Fruit fly (Drosophila melanogaster) whole organism, embryonic: ENCODE data around the gene ND-SGDH.
A peak's percentile ranks its signal among the peaks of the same experiment; 100 is the strongest.

ENCODE experiments used
- Blimp-1 ChIP-seq: fragments of 200-800 bp; sonication (Bioruptor generic); optimal IDR thresholded peaks from 3 replicates; lab custom pipeline; 2018; ENCODE audit warnings: missing biosample characterization, missing genetic modification characterization, mild to moderate bottlenecking, moderate library complexity, missing genetic modification reagents
- CG1024 ChIP-seq: fragments of 200-800 bp; sonication (Bioruptor generic); IDR thresholded peaks from 2 replicates; pipeline ENCODE4 v1.3.6; 2022; ENCODE audit warnings: missing biosample characterization, missing genetic modification characterization
- CG10267 ChIP-seq: fragments of 200-800 bp; sonication (Bioruptor generic); optimal IDR thresholded peaks from 2 replicates; lab custom pipeline; 2018; ENCODE audit warnings: missing biosample characterization, mild to moderate bottlenecking, missing genetic modification characterization, moderate library complexity
- CG10274 ChIP-seq: fragments of 200-800 bp; sonication (Bioruptor generic); optimal IDR thresholded peaks from 3 replicates; lab custom pipeline; 2017; ENCODE audit warnings: missing biosample characterization, mild to moderate bottlenecking, missing genetic modification characterization
- CG10979 ChIP-seq: fragments of 200-800 bp; sonication (Bioruptor generic); optimal IDR thresholded peaks from 2 replicates; lab custom pipeline; 2018; ENCODE audit warnings: missing biosample characterization, mild to moderate bottlenecking, missing genetic modification characterization, moderate library complexity
- CG11696 ChIP-seq: fragments of 200-800 bp; sonication (Bioruptor generic); IDR thresholded peaks from 2 replicates; pipeline ENCODE4 v1.3.6; 2022; ENCODE audit warnings: missing biosample characterization, missing genetic modification characterization
- CG12769 ChIP-seq: fragments of 200-800 bp; sonication (Bioruptor generic); optimal IDR thresholded peaks from 2 replicates; lab custom pipeline; 2019; ENCODE audit warnings: missing biosample characterization, mild to moderate bottlenecking, missing genetic modification characterization, moderate library complexity
- CG13424 ChIP-seq: fragments of 200-800 bp; sonication (Bioruptor generic); optimal IDR thresholded peaks from 2 replicates; lab custom pipeline; 2019; ENCODE audit warnings: missing biosample characterization, mild to moderate bottlenecking, missing genetic modification characterization, moderate library complexity
- CG15011 ChIP-seq: fragments of 200-800 bp; sonication (Bioruptor generic); optimal IDR thresholded peaks from 3 replicates; lab custom pipeline; 2018; ENCODE audit warnings: missing biosample characterization, mild to moderate bottlenecking, missing genetic modification characterization
- CG15696 ChIP-seq: fragments of 200-800 bp; sonication (Bioruptor generic); optimal IDR thresholded peaks from 2 replicates; lab custom pipeline; 2019; ENCODE audit warnings: missing biosample characterization, mild to moderate bottlenecking, missing genetic modification characterization, moderate library complexity
- CG17359 ChIP-seq: fragments of 200-800 bp; sonication (Bioruptor generic); optimal IDR thresholded peaks from 3 replicates; lab custom pipeline; 2018; ENCODE audit warnings: missing biosample characterization, mild to moderate bottlenecking, missing genetic modification characterization, moderate library complexity
- CG17829 ChIP-seq: fragments of 200-800 bp; optimal IDR thresholded peaks from 2 replicates; lab custom pipeline; 2019; ENCODE audit warnings: missing biosample characterization, mild to moderate bottlenecking, missing genetic modification characterization, moderate library complexity
- CG2199 ChIP-seq: fragments of 200-800 bp; sonication (Bioruptor generic); IDR thresholded peaks from 3 replicates; pipeline ENCODE4 v1.3.6; 2022; ENCODE audit warnings: missing biosample characterization, missing genetic modification characterization
- CG2202 ChIP-seq: fragments of 200-800 bp; sonication (Bioruptor generic); optimal IDR thresholded peaks from 2 replicates; lab custom pipeline; 2018; ENCODE audit warnings: missing biosample characterization, mild to moderate bottlenecking, missing genetic modification characterization
- CG2678 ChIP-seq: fragments of 200-800 bp; sonication (Bioruptor generic); optimal IDR thresholded peaks from 3 replicates; lab custom pipeline; 2019; ENCODE audit warnings: missing biosample characterization, mild to moderate bottlenecking, missing genetic modification characterization, moderate library complexity
- CG2712 ChIP-seq: fragments of 200-800 bp; optimal IDR thresholded peaks from 3 replicates; lab custom pipeline; 2019; ENCODE audit warnings: missing biosample characterization, mild to moderate bottlenecking, missing genetic modification characterization, moderate library complexity
- CG34422 ChIP-seq: fragments of 200-800 bp; sonication (Bioruptor generic); IDR thresholded peaks from 3 replicates; pipeline ENCODE4 v1.3.6; 2022; ENCODE audit warnings: missing biosample characterization, missing genetic modification characterization
- CG5953 ChIP-seq: fragments of 200-800 bp; sonication (Bioruptor generic); IDR thresholded peaks from 2 replicates; pipeline ENCODE4 v1.3.6; 2022; ENCODE audit warnings: missing biosample characterization, missing genetic modification characterization
- CG7745 ChIP-seq: fragments of 200-800 bp; sonication (Bioruptor generic); optimal IDR thresholded peaks from 2 replicates; lab custom pipeline; 2018; ENCODE audit warnings: missing biosample characterization, mild to moderate bottlenecking, missing genetic modification characterization, moderate library complexity
- CoRest ChIP-seq: fragments of 200-800 bp; sonication (Bioruptor generic); optimal IDR thresholded peaks from 3 replicates; lab custom pipeline; 2018; ENCODE audit warnings: missing biosample characterization, mild to moderate bottlenecking, missing genetic modification characterization, moderate library complexity
- HLHmδ ChIP-seq: fragments of 200-800 bp; sonication (Bioruptor generic); optimal IDR thresholded peaks from 2 replicates; lab custom pipeline; 2018; ENCODE audit warnings: missing biosample characterization, mild to moderate bottlenecking, missing genetic modification characterization, moderate library complexity
- Hey ChIP-seq: fragments of 200-800 bp; sonication (Bioruptor generic); optimal IDR thresholded peaks from 3 replicates; lab custom pipeline; 2018; ENCODE audit warnings: missing biosample characterization, mild to moderate bottlenecking, missing genetic modification characterization
- Hmx ChIP-seq: fragments of 200-800 bp; sonication (Bioruptor generic); optimal IDR thresholded peaks from 2 replicates; lab custom pipeline; 2016; ENCODE audit warnings: missing biosample characterization, missing genetic modification characterization
- Optix ChIP-seq: fragments of 200-800 bp; sonication (Bioruptor generic); IDR thresholded peaks from 3 replicates; pipeline ENCODE4 v1.3.6; 2022; ENCODE audit warnings: missing biosample characterization, missing genetic modification characterization
- Xrp1 ChIP-seq: fragments of 200-800 bp; sonication (Bioruptor generic); IDR thresholded peaks from 2 replicates; pipeline ENCODE4 v1.3.6; 2022; ENCODE audit warnings: missing biosample characterization, missing genetic modification characterization
- ara ChIP-seq: fragments of 200-800 bp; sonication (Bioruptor generic); IDR thresholded peaks from 2 replicates; pipeline ENCODE4 v1.3.6; 2022; ENCODE audit warnings: missing biosample characterization, missing genetic modification characterization
- ci ChIP-seq: fragments of 200-800 bp; sonication (Bioruptor generic); IDR thresholded peaks from 3 replicates; pipeline ENCODE4 v1.3.6; 2022; ENCODE audit warnings: missing biosample characterization, missing genetic modification characterization
- dan ChIP-seq: fragments of 200-800 bp; sonication (Bioruptor generic); IDR thresholded peaks from 2 replicates; pipeline ENCODE4 v1.3.6; 2022; ENCODE audit warnings: missing biosample characterization, missing genetic modification characterization
- dmrt99B ChIP-seq: fragments of 200-800 bp; sonication (Bioruptor generic); optimal IDR thresholded peaks from 2 replicates; lab custom pipeline; 2018; ENCODE audit warnings: missing biosample characterization, mild to moderate bottlenecking, missing genetic modification characterization, moderate library complexity
- gcm ChIP-seq: fragments of 200-800 bp; sonication (Bioruptor generic); optimal IDR thresholded peaks from 2 replicates; lab custom pipeline; 2019; ENCODE audit warnings: missing biosample characterization, mild to moderate bottlenecking, missing genetic modification characterization, moderate library complexity
- grau ChIP-seq: fragments of 200-800 bp; optimal IDR thresholded peaks from 3 replicates; lab custom pipeline; 2019; ENCODE audit warnings: missing biosample characterization, mild to moderate bottlenecking, missing genetic modification characterization, moderate library complexity
- lbe ChIP-seq: fragments of 200-800 bp; sonication (Bioruptor generic); optimal IDR thresholded peaks from 2 replicates; lab custom pipeline; 2016; ENCODE audit warnings: missing biosample characterization, mild to moderate bottlenecking, missing genetic modification characterization
- lmd ChIP-seq: fragments of 200-800 bp; sonication (Bioruptor generic); IDR thresholded peaks from 2 replicates; pipeline ENCODE4 v1.3.6; 2022; ENCODE audit warnings: missing biosample characterization, missing genetic modification characterization
- odd ChIP-seq: fragments of 200-800 bp; sonication (Bioruptor generic); optimal IDR thresholded peaks from 2 replicates; lab custom pipeline; 2017; ENCODE audit warnings: missing biosample characterization, mild to moderate bottlenecking, missing genetic modification characterization
- onecut ChIP-seq: fragments of 200-800 bp; sonication (Bioruptor generic); IDR thresholded peaks from 2 replicates; pipeline ENCODE4 v1.3.6; 2022; ENCODE audit warnings: missing biosample characterization, missing genetic modification characterization
- pros ChIP-seq: fragments of 200-800 bp; sonication (Bioruptor generic); optimal IDR thresholded peaks from 3 replicates; lab custom pipeline; 2019; ENCODE audit warnings: missing biosample characterization, mild to moderate bottlenecking, missing genetic modification characterization, moderate library complexity
- sens ChIP-seq: fragments of 200-800 bp; sonication (Bioruptor generic); peaks from one replicate; lab custom pipeline; 2016; ENCODE audit warnings: missing biosample characterization, missing genetic modification characterization
- sens-2 ChIP-seq: fragments of 200-800 bp; sonication (Bioruptor generic); IDR thresholded peaks from 2 replicates; pipeline ENCODE4 v1.3.6; 2022; ENCODE audit warnings: missing biosample characterization, missing genetic modification characterization
- slbo ChIP-seq: fragments of 200-800 bp; sonication (Bioruptor generic); IDR thresholded peaks from 2 replicates; pipeline ENCODE4 v1.3.6; 2022; ENCODE audit warnings: missing biosample characterization, missing genetic modification characterization
- tap ChIP-seq: fragments of 200-800 bp; optimal IDR thresholded peaks from 3 replicates; lab custom pipeline; 2019; ENCODE audit warnings: missing biosample characterization, mild to moderate bottlenecking, missing genetic modification characterization, moderate library complexity
- tup ChIP-seq: fragments of 200-800 bp; sonication (Bioruptor generic); optimal IDR thresholded peaks from 2 replicates; lab custom pipeline; 2016; ENCODE audit warnings: missing biosample characterization, mild to moderate bottlenecking, missing genetic modification characterization, moderate library complexity
- vvl ChIP-seq: fragments of 200-800 bp; sonication (Bioruptor generic); IDR thresholded peaks from 2 replicates; pipeline ENCODE4 v1.3.6; 2022; ENCODE audit warnings: missing biosample characterization, missing genetic modification characterization
- zfh1 ChIP-seq: fragments of 200-800 bp; sonication (Bioruptor generic); IDR thresholded peaks from 3 replicates; pipeline ENCODE4 v1.3.6; 2022; ENCODE audit warnings: missing biosample characterization, missing genetic modification characterization
- zfh2 ChIP-seq: fragments of 200-800 bp; sonication (Bioruptor generic); optimal IDR thresholded peaks from 2 replicates; lab custom pipeline; 2016; ENCODE audit warnings: missing biosample characterization, missing genetic modification characterization

ND-SGDH gene

DNA sequence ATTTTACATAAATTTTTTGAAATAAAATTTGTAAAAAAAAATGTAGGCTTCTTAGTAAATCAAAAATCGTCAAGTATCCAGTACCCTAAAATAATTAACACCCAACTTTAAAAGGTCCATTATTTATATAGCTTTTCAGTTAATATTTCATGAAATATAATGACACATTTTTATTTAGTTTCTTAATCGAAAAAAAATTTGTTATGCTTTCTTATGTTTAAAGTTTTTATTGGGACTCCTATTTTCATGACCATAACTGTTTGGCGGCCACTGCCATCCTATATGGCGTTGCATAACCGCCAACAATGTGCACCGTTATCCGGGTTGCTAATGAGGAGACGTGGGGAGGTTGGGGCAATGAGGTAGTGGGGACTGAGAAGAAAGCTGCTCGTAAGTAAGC lies 29.9 kb downstream of the ND-SGDH start (continued):
- TF ChIP-seq Hmx (no peak), CG34422 (GFP tag; lab: Robert Waterston, UW) (no peak), lmd (GFP tag; lab: Robert Waterston, UW) (no peak), sens (GFP tag; lab: Kevin White, UChicago) (peak; percentile 44), CG2712 (tag; lab: Kevin White, UChicago) (no peak), CG12769 (tag; lab: Kevin White, UChicago) (no peak), odd (no peak), CG17359 (no peak), CG2678 (no peak), lbe (GFP tag; lab: Kevin White, UChicago) (no peak), Hey (tag; lab: Kevin White, UChicago) (no peak), CG7745 (tag; lab: Kevin White, UChicago) (no peak), CG2199 (GFP tag; lab: Robert Waterston, UW) (no peak), ara (GFP tag; lab: Robert Waterston, UW) (no peak), Blimp-1 (peak; percentile 30), CG1024 (GFP tag; lab: Robert Waterston, UW) (no peak), CG10979 (peak; percentile 37), tup (GFP tag; lab: Kevin White, UChicago) (no peak), vvl (GFP tag; lab: Robert Waterston, UW) (no peak), grau (tag; lab: Kevin White, UChicago) (no peak), sens-2 (GFP tag; lab: Robert Waterston, UW) (no peak), CG11696 (peak; percentile 58), CG5953 (GFP tag; lab: Robert Waterston, UW) (no peak), tap (tag; lab: Kevin White, UChicago) (no peak), Optix (no peak), CG2202 (tag; lab: Kevin White, UChicago) (no peak), onecut (GFP tag; lab: Robert Waterston, UW) (no peak), CG17829 (tag; lab: Kevin White, UChicago) (no peak), CG15696 (tag; lab: Kevin White, UChicago) (no peak), pros (GFP tag; lab: Kevin White, UChicago) (no peak), HLHmδ (GFP tag; lab: Kevin White, UChicago) (no peak), dmrt99B (tag; lab: Kevin White, UChicago) (peak; percentile 21), gcm (no peak), CG15011 (GFP tag; lab: Kevin White, UChicago) (no peak), zfh1 (GFP tag; lab: Robert Waterston, UW) (0 out of 3 replicates have a peak, but pooled peaks have one; percentile 18), slbo (GFP tag; lab: Robert Waterston, UW) (no peak), CG10267 (tag; lab: Kevin White, UChicago) (peak; percentile 5), ci (peak; percentile 20; the same call in 1 of the 3 replicates), dan (GFP tag; lab: Robert Waterston, UW) (no peak), CoRest (tag; lab: Kevin White, UChicago) (no peak), zfh2 (GFP tag; lab: Kevin White, UChicago) (no peak), Xrp1 (GFP tag; lab: Robert Waterston, UW) (0 out of 2 replicates have a peak, but pooled peaks have one; percentile 11), CG10274 (GFP tag; lab: Kevin White, UChicago) (no peak), CG13424 (tag; lab: Kevin White, UChicago) (no peak)
